Fruit fly (Drosophila melanogaster): ENCODE measurements around the gene CG16700.

CG16700 gene

DNA sequence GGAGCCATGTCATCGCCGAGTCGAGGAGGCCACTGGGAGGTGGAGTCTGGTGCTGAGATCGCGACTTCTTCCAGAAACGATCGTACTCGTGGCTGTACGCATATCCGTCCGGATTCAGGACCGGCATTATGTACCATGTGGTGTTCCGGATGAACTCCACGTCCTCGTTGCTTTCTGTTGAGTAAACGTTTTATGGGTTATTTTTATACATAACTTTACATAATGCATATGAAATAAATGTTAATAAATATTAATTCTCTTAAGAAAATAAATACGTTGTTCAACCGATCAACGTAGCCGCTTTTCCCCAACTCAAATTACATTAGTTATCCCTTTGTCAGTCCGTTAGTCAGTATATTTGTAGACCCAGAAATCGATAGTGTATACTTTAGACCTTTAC lies 10.5 kb upstream of the CG16700 start, which contains the start of gene CG4955:
CG4955 (plus strand) TSS at position 301 of the 400 bp plus-strand sequence.
- TF ChIP-seq foxo (GFP tag; optimal IDR thresholded peaks at IDR 0.05) (no peak), CrebA (GFP tag; optimal IDR thresholded peaks at IDR 0.05; ENCODE audit: borderline replicate concordance) (no peak), OdsH (GFP tag; optimal IDR thresholded peaks at IDR 0.05) (no peak), CG9705 (GFP tag; optimal IDR thresholded peaks at IDR 0.05) (no peak), woc (GFP tag; optimal IDR thresholded peaks at IDR 0.05) (no peak), pan (optimal IDR thresholded peaks at IDR 0.05) (no peak)

DNA sequence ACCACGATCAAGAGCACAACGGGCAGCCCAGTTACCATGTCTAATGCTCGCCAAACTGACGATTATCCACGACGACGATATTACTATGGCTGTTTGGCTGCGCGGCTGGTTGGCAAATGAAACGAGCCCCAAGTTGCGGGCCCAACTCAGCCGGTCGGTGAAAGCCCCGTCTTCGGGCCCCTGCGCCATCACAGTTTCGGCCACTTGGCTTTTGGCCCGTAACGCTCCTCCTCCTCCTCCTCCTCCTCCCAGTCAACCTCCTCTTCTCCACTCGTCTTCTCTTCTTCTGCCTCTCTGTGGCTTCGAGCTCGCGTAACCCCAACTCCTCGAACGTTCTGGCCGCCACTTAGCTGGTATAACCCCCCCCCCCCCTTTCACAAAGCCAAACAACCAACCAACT lies 4.1 kb upstream of the CG16700 start, which contains the start of gene CG8945:
CG8945 (minus strand) TSS at position 101 of the 400 bp plus-strand sequence.
- TF ChIP-seq h (GFP tag; optimal IDR thresholded peaks at IDR 0.05) (no peak), sage (GFP tag; optimal IDR thresholded peaks at IDR 0.05) (no peak), HLH106 (tag; optimal IDR thresholded peaks at IDR 0.05) (no peak), sv (GFP tag; optimal IDR thresholded peaks at IDR 0.05) (no peak), Mio (GFP tag; optimal IDR thresholded peaks at IDR 0.05) (no peak), jim (GFP tag; optimal IDR thresholded peaks at IDR 0.05) (no peak), ey (GFP tag; optimal IDR thresholded peaks at IDR 0.05) (no peak), OdsH (GFP tag; optimal IDR thresholded peaks at IDR 0.05) (no peak), woc (GFP tag; optimal IDR thresholded peaks at IDR 0.05) (no peak), Dif (GFP tag; optimal IDR thresholded peaks at IDR 0.05; ENCODE audit: partially characterized antibody) (no peak), dl (GFP tag; optimal IDR thresholded peaks at IDR 0.05; ENCODE audit: insufficient read depth in 1 of 2, partially characterized antibody in 2 of 2) (no peak), rgr (GFP tag; optimal IDR thresholded peaks at IDR 0.05) (no peak), Rel (GFP tag; optimal IDR thresholded peaks at IDR 0.05) (no peak), Rel (tag; optimal IDR thresholded peaks at IDR 0.05) (no peak)

DNA sequence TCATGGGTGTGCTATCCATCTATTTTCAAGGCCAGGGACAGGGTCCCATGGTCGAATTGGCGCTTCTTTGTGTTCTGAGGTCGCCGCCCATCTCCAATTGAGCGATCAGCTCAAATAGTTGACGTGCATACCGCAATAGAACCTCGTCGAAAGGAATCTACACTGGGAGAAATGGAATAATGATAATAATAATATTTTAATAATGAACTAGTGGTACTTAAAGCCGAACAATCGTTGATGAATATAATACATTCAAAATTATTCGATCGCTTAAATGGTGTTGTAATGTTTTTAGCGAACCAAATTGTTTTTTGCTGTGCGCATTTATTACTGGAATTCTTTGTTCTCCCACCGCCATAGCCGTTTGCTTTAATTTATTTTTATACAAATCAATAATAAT lies 1.1 kb upstream of the CG16700 start:
- peak; percentile 27 for TF ChIP-seq HLH106 (tag; optimal IDR thresholded peaks at IDR 0.05)
- peak in 1 of 2 experiments; percentile 15 for TF ChIP-seq foxo (GFP tag; optimal IDR thresholded peaks at IDR 0.05)
- TF ChIP-seq Abd-B (GFP tag; optimal IDR thresholded peaks at IDR 0.05), result no peak

DNA sequence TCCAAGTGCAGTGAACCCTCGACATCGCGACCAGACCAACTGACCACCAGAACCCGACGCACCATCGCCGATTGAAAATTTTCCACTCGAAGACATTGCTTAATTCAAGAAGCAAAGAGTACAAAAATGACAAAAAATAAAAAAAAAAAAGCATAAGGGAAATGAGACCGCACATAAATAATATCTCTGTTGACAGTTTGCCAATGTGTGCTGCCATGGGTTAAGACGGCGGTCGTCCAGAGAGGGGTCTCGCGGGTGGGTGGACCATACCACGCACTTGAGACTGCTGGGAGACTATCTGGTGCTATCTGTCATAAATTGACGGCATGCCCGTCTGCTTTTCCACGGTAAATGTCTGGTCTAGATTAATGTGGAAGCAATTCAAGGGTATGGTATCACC lies 1.8 kb downstream of the CG16700 start:
- TF ChIP-seq Sp1 (GFP tag; optimal IDR thresholded peaks at IDR 0.05) (no peak), dl (GFP tag; optimal IDR thresholded peaks at IDR 0.05; ENCODE audit: insufficient read depth in 1 of 2, partially characterized antibody in 2 of 2) (no peak), Abd-B (GFP tag; optimal IDR thresholded peaks at IDR 0.05) (no peak), Hr83 (GFP tag; optimal IDR thresholded peaks at IDR 0.05; ENCODE audit: poor library complexity, severe bottlenecking) (no peak), Hnf4 (GFP tag; optimal IDR thresholded peaks at IDR 0.05) (no peak), usp (GFP tag; optimal IDR thresholded peaks at IDR 0.05) (no peak), CG32264 (GFP tag; optimal IDR thresholded peaks at IDR 0.05) (no peak), OdsH (GFP tag; optimal IDR thresholded peaks at IDR 0.05) (no peak), foxo (GFP tag; optimal IDR thresholded peaks at IDR 0.05) (no peak), sv (GFP tag; optimal IDR thresholded peaks at IDR 0.05) (no peak), dsf (GFP tag; optimal IDR thresholded peaks at IDR 0.05; ENCODE audit: borderline replicate concordance) (no peak), Mio (GFP tag; optimal IDR thresholded peaks at IDR 0.05) (no peak), CG9705 (GFP tag; optimal IDR thresholded peaks at IDR 0.05) (no peak), ey (GFP tag; optimal IDR thresholded peaks at IDR 0.05) (no peak), rgr (GFP tag; optimal IDR thresholded peaks at IDR 0.05) (no peak)

DNA sequence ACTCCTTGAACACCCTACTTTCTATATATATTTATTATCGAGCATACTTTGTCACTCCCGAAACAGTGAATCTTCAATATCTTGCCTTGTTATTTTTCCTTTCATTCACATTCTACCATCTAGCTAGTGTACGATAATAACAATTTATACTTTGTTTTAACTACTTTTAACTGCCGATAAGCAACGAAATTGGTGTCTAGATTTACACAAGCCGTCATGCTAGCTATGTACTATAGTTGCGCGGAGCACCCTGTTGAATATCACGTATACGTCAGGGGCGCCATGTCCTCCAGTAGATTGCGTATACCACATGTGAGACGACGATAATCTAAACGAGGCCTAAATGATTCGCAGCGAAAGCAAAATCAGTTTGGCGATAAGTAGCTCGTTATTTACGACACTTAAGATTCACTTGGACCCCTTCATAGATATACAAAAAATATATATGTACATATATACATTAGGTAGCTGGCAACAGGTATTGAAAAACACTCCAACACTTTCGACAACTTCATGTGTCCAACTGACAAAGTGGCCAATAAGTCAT lies 2.3 kb downstream of the CG16700 start:
- no peak for TF ChIP-seq tai (GFP tag; optimal IDR thresholded peaks at IDR 0.05)
- no peak for TF ChIP-seq Jra (GFP tag; optimal IDR thresholded peaks at IDR 0.05)
- TF ChIP-seq CrebA (GFP tag; optimal IDR thresholded peaks at IDR 0.05; ENCODE audit: borderline replicate concordance), result no peak
- TF ChIP-seq dsf (GFP tag; optimal IDR thresholded peaks at IDR 0.05; ENCODE audit: borderline replicate concordance), result no peak
- no peak for TF ChIP-seq fru (GFP tag; optimal IDR thresholded peaks at IDR 0.05)
- no peak for TF ChIP-seq psq (GFP tag; optimal IDR thresholded peaks at IDR 0.05)
- no peak for TF ChIP-seq h (GFP tag; optimal IDR thresholded peaks at IDR 0.05)
- no peak for TF ChIP-seq Hnf4 (GFP tag; optimal IDR thresholded peaks at IDR 0.05)
- no peak for TF ChIP-seq pan (optimal IDR thresholded peaks at IDR 0.05)
- TF ChIP-seq HLH106 (tag; optimal IDR thresholded peaks at IDR 0.05), result no peak
- no peak for TF ChIP-seq Dfd (GFP tag; optimal IDR thresholded peaks at IDR 0.05)
- no peak for TF ChIP-seq Hr78 (GFP tag; optimal IDR thresholded peaks at IDR 0.05)
- TF ChIP-seq N (GFP tag; optimal IDR thresholded peaks at IDR 0.05), result no peak
- TF ChIP-seq Myc (optimal IDR thresholded peaks at IDR 0.05), result no peak
- no peak for TF ChIP-seq br (GFP tag; optimal IDR thresholded peaks at IDR 0.05)
- no peak for TF ChIP-seq OdsH (GFP tag; optimal IDR thresholded peaks at IDR 0.05)
- no peak for TF ChIP-seq sv (GFP tag; optimal IDR thresholded peaks at IDR 0.05)

All from whole organism, wandering third instar larva.